Worm (Caenorhabditis elegans): ENCODE results near the gene C02C6.14.

The C02C6.14 gene

DNA sequence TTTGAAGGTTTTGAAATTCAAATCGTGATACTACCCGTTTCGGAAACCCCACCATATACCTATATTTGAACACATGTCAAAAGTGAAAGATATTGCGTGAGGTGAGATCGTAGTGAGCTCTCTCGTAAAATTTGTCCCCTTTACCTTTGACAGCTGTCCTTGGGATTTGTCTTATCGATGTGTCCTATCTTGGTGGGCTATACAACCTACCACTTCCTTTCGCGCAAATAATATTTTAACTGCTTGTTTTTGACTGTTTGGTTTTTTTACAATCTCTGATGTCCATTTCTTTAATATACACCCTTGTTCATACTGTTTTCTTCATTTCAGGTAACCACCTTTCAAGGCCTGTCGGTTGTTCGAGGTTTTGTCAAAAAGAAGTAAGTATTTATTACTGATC lies 27.8 kb upstream of the C02C6.14 start, which contains the start of gene eat-20:
eat-20 (plus strand) TSS at position 331 of the 400 bp plus-strand sequence.
- TF ChIP-seq nhr-84 (tag; optimal IDR thresholded peaks at IDR 0.05) (no peak), tlp-1 (tag; optimal IDR thresholded peaks at IDR 0.05) (no peak), dsc-1 (tag; optimal IDR thresholded peaks at IDR 0.05) (no peak), fos-1 (tag; optimal IDR thresholded peaks at IDR 0.05) (no peak), lin-14 (GFP tag; optimal IDR thresholded peaks at IDR 0.05) (peak; percentile 47), Y116A8C.19 (tag; optimal IDR thresholded peaks at IDR 0.05; ENCODE audit: borderline replicate concordance) (no peak), ets-5 (GFP tag; IDR thresholded peaks at IDR 0.05) (no peak), egl-13 (tag; optimal IDR thresholded peaks at IDR 0.05) (no peak), pax-3 (tag; optimal IDR thresholded peaks at IDR 0.05) (no peak), C34B4.2 (tag; optimal IDR thresholded peaks at IDR 0.05) (no peak), zag-1 (tag; optimal IDR thresholded peaks at IDR 0.05) (no peak), snu-23 (GFP tag; optimal IDR thresholded peaks at IDR 0.05) (no peak), aly-2 (tag; optimal IDR thresholded peaks at IDR 0.05) (no peak), fkh-8 (tag; optimal IDR thresholded peaks at IDR 0.05) (no peak), nhr-90 (tag; optimal IDR thresholded peaks at IDR 0.05; ENCODE audit: poor library complexity) (no peak), blmp-1 (tag; optimal IDR thresholded peaks at IDR 0.05) (no peak), lsy-2 (tag; optimal IDR thresholded peaks at IDR 0.05) (no peak), efl-3 (GFP tag; optimal IDR thresholded peaks at IDR 0.05) (no peak), fkh-4 (tag; optimal IDR thresholded peaks at IDR 0.05; ENCODE audit: borderline replicate concordance) (no peak), skn-1 (tag; optimal IDR thresholded peaks at IDR 0.05) (no peak), nhr-85 (tag) (peak; percentile 73), ztf-11 (tag; optimal IDR thresholded peaks at IDR 0.05) (no peak), nhr-71 (tag; optimal IDR thresholded peaks at IDR 0.05) (no peak), elt-3 (tag; optimal IDR thresholded peaks at IDR 0.05) (peak in 1 of 6 experiments; percentile 46)

DNA sequence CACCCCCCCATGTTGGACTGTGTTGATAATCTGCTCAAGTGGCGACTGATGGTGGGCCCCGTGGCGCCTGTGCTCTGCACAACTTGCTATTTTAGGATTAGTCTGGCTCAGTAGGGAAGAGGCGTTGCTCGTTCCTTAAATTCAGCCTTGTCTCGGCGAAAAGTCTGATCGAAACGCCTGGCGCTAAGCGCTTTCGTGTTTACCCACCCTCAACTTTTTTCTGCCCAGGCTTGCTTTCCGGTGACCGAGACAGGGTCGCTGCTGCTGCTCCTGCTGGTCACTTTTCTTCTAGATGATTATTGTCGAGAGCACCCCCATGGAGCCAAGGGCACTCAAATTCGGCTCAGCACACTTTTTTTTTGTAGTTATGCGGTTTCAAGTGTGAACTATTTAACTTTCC lies 22.9 kb upstream of the C02C6.14 start:
- TF ChIP-seq alr-1 (tag; optimal IDR thresholded peaks at IDR 0.05; ENCODE audit: borderline replicate concordance) (no peak), pqm-1 (tag; optimal IDR thresholded peaks at IDR 0.05) (no peak), dsc-1 (tag; optimal IDR thresholded peaks at IDR 0.05) (no peak), ceh-90 (tag; optimal IDR thresholded peaks at IDR 0.05) (no peak), unc-30 (tag; optimal IDR thresholded peaks at IDR 0.05) (no peak), mab-9 (GFP tag; IDR thresholded peaks at IDR 0.05) (no peak), nhr-84 (tag; optimal IDR thresholded peaks at IDR 0.05) (no peak), hpl-2 (GFP tag; optimal IDR thresholded peaks at IDR 0.05) (no peak), nhr-85 (tag) (no peak), egl-13 (tag; optimal IDR thresholded peaks at IDR 0.05) (no peak), sptf-1 (tag; optimal IDR thresholded peaks at IDR 0.05) (no peak), fkh-4 (tag; optimal IDR thresholded peaks at IDR 0.05; ENCODE audit: borderline replicate concordance) (no peak), sup-37 (GFP tag; optimal IDR thresholded peaks at IDR 0.05) (no peak), ceh-63 (GFP tag; optimal IDR thresholded peaks at IDR 0.05) (no peak), nhr-12 (tag; optimal IDR thresholded peaks at IDR 0.05) (no peak), mdl-1 (tag; optimal IDR thresholded peaks at IDR 0.05) (no peak), hlh-17 (GFP tag; optimal IDR thresholded peaks at IDR 0.05; ENCODE audit: borderline replicate concordance) (no peak), aha-1 (tag; optimal IDR thresholded peaks at IDR 0.05) (no peak), lin-35 (GFP tag; optimal IDR thresholded peaks at IDR 0.05) (no peak)

DNA sequence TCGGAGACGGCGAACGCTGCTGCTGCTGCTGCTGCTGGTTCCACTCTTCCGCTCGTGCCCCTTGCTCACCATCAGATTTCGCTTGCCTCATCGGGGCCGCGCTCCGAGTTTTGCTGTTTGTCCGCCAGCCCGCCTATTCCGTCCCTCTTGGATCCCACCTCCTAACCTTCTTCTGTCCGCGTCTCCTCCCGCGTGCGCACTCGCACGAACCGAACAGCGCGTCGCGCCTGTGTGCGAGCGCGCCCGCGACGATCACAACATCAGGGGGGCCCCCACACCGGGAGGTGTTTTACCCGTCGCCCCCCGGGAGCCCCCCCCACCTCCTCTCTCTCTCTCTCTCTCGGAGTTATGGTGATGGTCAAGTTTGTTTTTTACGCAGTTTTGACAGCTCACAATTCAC lies 21.7 kb upstream of the C02C6.14 start:
- TF ChIP-seq nhr-47 (tag; optimal IDR thresholded peaks at IDR 0.05): no peak
- no peak for TF ChIP-seq nhr-77 (tag; optimal IDR thresholded peaks at IDR 0.05)
- TF ChIP-seq ceh-8 (GFP tag; optimal IDR thresholded peaks at IDR 0.05): peak; percentile 63
